Worm (Caenorhabditis elegans) whole organism, L4/young adult: ENCODE results near the gene math-28.

Experiments
- W03F9.2 ChIP-seq: fragments of 150-350 bp; optimal IDR thresholded peaks from 2 replicates; lab custom pipeline; 2014; ENCODE audit warnings: missing biosample characterization, missing genetic modification characterization
- him-1 ChIP-seq: sonication (generic microtip); optimal IDR thresholded peaks from 2 replicates; lab custom pipeline; 2016; ENCODE audit warnings: missing genotype, missing genetic modification reagents, missing genetic modification characterization, missing compliant biosample characterization

- TF ChIP-seq him-1 (tag; lab: Kevin White, UChicago) (no peak), W03F9.2 (no peak)
These were observed 43.2 kb downstream of the math-28 start, which contains the start of gene C08F1.12 for ce11 chrII:1806358-1806757.
